Fruit fly (Drosophila melanogaster): ENCODE data around the gene her.

- TF ChIP-seq CTCF (optimal IDR thresholded peaks at IDR 0.05) (no peak), CG8478 (optimal IDR thresholded peaks at IDR 0.05) (no peak)
Observed at dm6 chr2L:16682203-16682602, 5.2 kb downstream of the her start, which contains the start of gene CG33552.

All from S2 (cell line).